Worm (Caenorhabditis elegans) whole organism, L4 larva: ENCODE measurements around the gene Y43F8B.12.

Experiments
- F44E2.7 ChIP-seq: fragments of 200-800 bp; sonication (Bioruptor generic); IDR thresholded peaks from 2 replicates; pipeline ENCODE4 v2.1.2; 2022; ENCODE audit warnings: missing genetic modification characterization, missing compliant biosample characterization
- aha-1 ChIP-seq: fragments of 150-350 bp; peaks from one replicate; lab custom pipeline; 2014; ENCODE audit warnings: missing biosample characterization, missing genetic modification characterization
- ceh-20 ChIP-seq: fragments of 200-800 bp; sonication (Bioruptor generic); IDR thresholded peaks from 2 replicates; pipeline ENCODE4 v1.3.6; 2022; ENCODE audit warnings: missing genetic modification reagents, missing genetic modification characterization, missing compliant biosample characterization
- ceh-32 ChIP-seq: sonication (generic microtip); optimal IDR thresholded peaks from 2 replicates; lab custom pipeline; 2016; ENCODE audit warnings: mild to moderate bottlenecking, missing genetic modification characterization, missing compliant biosample characterization; ENCODE audit not compliant: poor library complexity
- ceh-44 ChIP-seq: fragments of 200-800 bp; sonication (Bioruptor generic); IDR thresholded peaks from 2 replicates; pipeline ENCODE4 v1.3.6; 2022; ENCODE audit warnings: missing genetic modification reagents, missing genetic modification characterization, missing compliant biosample characterization
- ceh-62 ChIP-seq: sonication (generic microtip); optimal IDR thresholded peaks from 2 replicates; lab custom pipeline; 2017; ENCODE audit warnings: missing biosample characterization, missing genetic modification characterization
- ceh-82 ChIP-seq: sonication (generic microtip); optimal IDR thresholded peaks from 2 replicates; lab custom pipeline; 2017; ENCODE audit warnings: missing biosample characterization, missing genetic modification characterization
- daf-16 ChIP-seq, 3 experiments: sonication (generic microtip); optimal IDR thresholded peaks; 2 replicates each; lab custom pipeline; 2016 to 2017; ENCODE audit warnings: missing genetic modification characterization in 3 of 3, missing genetic modification reagents in 3 of 3, mild to moderate bottlenecking in 2 of 3, missing compliant biosample characterization in 2 of 3, missing biosample characterization in 1 of 3, moderate library complexity in 1 of 3
- dmd-6 ChIP-seq: fragments of 200-800 bp; sonication (Bioruptor generic); IDR thresholded peaks from 2 replicates; pipeline ENCODE4 v1.3.6; 2022; ENCODE audit warnings: missing genetic modification reagents, missing genetic modification characterization, missing compliant biosample characterization
- duxl-1 ChIP-seq: sonication (generic microtip); optimal IDR thresholded peaks from 2 replicates; lab custom pipeline; 2016; ENCODE audit warnings: mild to moderate bottlenecking, missing genetic modification characterization, moderate library complexity, missing compliant biosample characterization; ENCODE audit not compliant: poor library complexity
- dve-1 ChIP-seq: sonication (generic microtip); optimal IDR thresholded peaks from 2 replicates; lab custom pipeline; 2017; ENCODE audit warnings: antibody characterized with exemption, mild to moderate bottlenecking, missing genetic modification characterization, missing compliant biosample characterization; ENCODE audit not compliant: insufficient read depth
- hlh-11 ChIP-seq: fragments of 200-800 bp; sonication (Bioruptor generic); optimal IDR thresholded peaks from 2 replicates; lab custom pipeline; 2018; ENCODE audit warnings: mild to moderate bottlenecking, missing genetic modification characterization, missing compliant biosample characterization
- hlh-30 ChIP-seq: sonication (generic microtip); optimal IDR thresholded peaks from 2 replicates; lab custom pipeline; 2017; ENCODE audit warnings: antibody characterized with exemption, mild to moderate bottlenecking, missing genetic modification characterization, missing compliant biosample characterization; ENCODE audit not compliant: insufficient read depth
- lin-29 ChIP-seq: fragments of 200-800 bp; sonication (Bioruptor generic); IDR thresholded peaks from 2 replicates; pipeline ENCODE4 v1.3.6; 2022; ENCODE audit warnings: missing genetic modification reagents, missing genetic modification characterization, missing compliant biosample characterization
- lsy-2 ChIP-seq, 2 experiments: fragments of 150-350 bp in 1 of 2; sonication (generic microtip) in 1 of 2; optimal IDR thresholded peaks; 2 replicates each; lab custom pipeline; 2014 to 2017; ENCODE audit warnings: missing biosample characterization in 2 of 2, missing genetic modification characterization in 2 of 2
- mxl-3 ChIP-seq: fragments of 200-800 bp; sonication (Bioruptor generic); optimal IDR thresholded peaks from 2 replicates; lab custom pipeline; 2018; ENCODE audit warnings: mild to moderate bottlenecking, missing genetic modification characterization, missing compliant biosample characterization
- nhr-11 ChIP-seq: fragments of 150-350 bp; optimal IDR thresholded peaks from 2 replicates; lab custom pipeline; 2014; ENCODE audit warnings: missing biosample characterization, missing genetic modification characterization
- nhr-111 ChIP-seq: fragments of 200-800 bp; sonication (Bioruptor generic); optimal IDR thresholded peaks from 2 replicates; lab custom pipeline; 2018; ENCODE audit warnings: mild to moderate bottlenecking, missing genetic modification characterization, missing compliant biosample characterization
- nhr-25 ChIP-seq: sonication (generic microtip); optimal IDR thresholded peaks from 2 replicates; lab custom pipeline; 2017; ENCODE audit warnings: missing genetic modification characterization, mild to moderate bottlenecking, missing compliant biosample characterization, antibody characterized with exemption, moderate library complexity, borderline replicate concordance; ENCODE audit not compliant: insufficient read depth
- nhr-28 ChIP-seq: fragments of 150-350 bp; optimal IDR thresholded peaks from 2 replicates; lab custom pipeline; 2014; ENCODE audit warnings: missing biosample characterization, missing genetic modification characterization
- nhr-42 ChIP-seq: fragments of 200-800 bp; sonication (Bioruptor generic); IDR thresholded peaks from 2 replicates; pipeline ENCODE4 v1.3.6; 2022; ENCODE audit warnings: missing genetic modification characterization, missing compliant biosample characterization
- php-3 ChIP-seq: fragments of 200-800 bp; sonication (Bioruptor generic); IDR thresholded peaks from 2 replicates; pipeline ENCODE4 v1.3.6; 2022; ENCODE audit warnings: missing genetic modification reagents, missing genetic modification characterization, missing compliant biosample characterization
- pqm-1 ChIP-seq: sonication (generic microtip); optimal IDR thresholded peaks from 2 replicates; lab custom pipeline; 2017; ENCODE audit warnings: missing biosample characterization, missing genetic modification characterization
- sdz-12 ChIP-seq: fragments of 200-800 bp; sonication (Bioruptor generic); optimal IDR thresholded peaks from 2 replicates; lab custom pipeline; 2018; ENCODE audit warnings: mild to moderate bottlenecking, missing genetic modification characterization, missing compliant biosample characterization
- skn-1 ChIP-seq: fragments of 150-350 bp; optimal IDR thresholded peaks from 2 replicates; lab custom pipeline; 2014; ENCODE audit warnings: missing biosample characterization, missing genetic modification characterization
- zip-11 ChIP-seq: fragments of 200-800 bp; sonication (Bioruptor generic); IDR thresholded peaks from 2 replicates; pipeline ENCODE4 v1.3.6; 2022; ENCODE audit warnings: missing genetic modification characterization, missing compliant biosample characterization
- zip-2 ChIP-seq: fragments of 150-350 bp; optimal IDR thresholded peaks from 2 replicates; lab custom pipeline; 2014; ENCODE audit warnings: missing biosample characterization, missing genetic modification characterization

Gene Y43F8B.12

DNA sequence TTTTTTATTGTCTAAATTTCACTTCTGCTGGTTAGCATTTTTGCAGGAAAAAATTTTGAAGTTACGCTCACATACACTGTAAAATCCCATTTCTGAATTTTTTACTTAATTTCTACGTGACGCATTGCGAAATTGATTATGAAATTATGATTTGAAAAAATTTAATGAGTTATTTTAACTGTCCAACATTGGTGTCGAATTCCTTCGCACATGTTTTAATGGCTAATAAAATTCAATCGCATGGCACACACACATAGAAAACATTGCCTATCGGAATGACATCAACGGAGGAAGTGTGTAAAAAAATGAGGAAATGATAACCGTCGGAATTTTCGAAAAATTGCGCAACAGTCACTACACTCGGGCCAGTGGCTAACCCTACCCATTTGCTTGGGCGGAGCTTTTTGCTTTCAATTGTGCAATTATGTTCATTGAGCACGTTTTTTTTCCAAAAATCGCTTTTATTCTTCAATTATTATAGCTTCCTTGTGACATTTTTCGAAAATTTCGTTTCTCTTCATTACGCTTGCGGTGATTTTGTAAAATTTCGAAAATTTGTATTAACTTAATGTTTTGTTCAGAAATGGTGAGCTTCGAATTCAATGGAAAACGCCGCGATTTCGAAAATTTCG is 34.3 kb upstream of the Y43F8B.12 start, which contains the start of gene C25F9.16:
C25F9.16 (plus strand) TSS at position 582 of the 632 bp plus-strand sequence.
- TF ChIP-seq ceh-20 (GFP tag; lab: Robert Waterston, UW) (0 out of 2 replicates have a peak, but pooled peaks have one; percentile 26), php-3 (GFP tag; lab: Robert Waterston, UW) (peak; percentile 90), daf-16 (GFP tag; optimal IDR thresholded peaks at IDR 0.05; lab: Kevin White, UChicago) (no peak), daf-16 (tag; optimal IDR thresholded peaks at IDR 0.05; lab: Kevin White, UChicago) (peak; percentile 33), ceh-82 (tag; lab: Kevin White, UChicago) (no peak), nhr-28 (peak; percentile 24), nhr-25 (tag; lab: Kevin White, UChicago) (no peak), nhr-111 (GFP tag; lab: Kevin White, UChicago) (no peak), pqm-1 (tag; lab: Kevin White, UChicago) (peak; percentile 42), aha-1 (tag; lab: Kevin White, UChicago) (peak; percentile 72), ceh-32 (tag; lab: Kevin White, UChicago) (no peak), nhr-42 (GFP tag; lab: Robert Waterston, UW) (no peak)

- TF ChIP-seq pqm-1 (tag; lab: Kevin White, UChicago) (peak; percentile 56), nhr-28 (peak; percentile 59), mxl-3 (peak; percentile 19), hlh-30 (tag; lab: Kevin White, UChicago) (peak; percentile 20), dmd-6 (0 out of 2 replicates have a peak, but pooled peaks have one; percentile 17), sdz-12 (no peak), lin-29 (GFP tag; lab: Robert Waterston, UW) (no peak), hlh-11 (tag; lab: Kevin White, UChicago) (peak; percentile 12), daf-16 (GFP tag; optimal IDR thresholded peaks at IDR 0.05; lab: Kevin White, UChicago) (no peak), daf-16 (tag; optimal IDR thresholded peaks at IDR 0.05; lab: Kevin White, UChicago) (peak; percentile 17)
Observed at ce11 chrV:19436307-19436706, 31.9 kb upstream of the Y43F8B.12 start, which contains the start of gene C25F9.14. C25F9.14 (plus strand) TSS chrV:19436484.

DNA sequence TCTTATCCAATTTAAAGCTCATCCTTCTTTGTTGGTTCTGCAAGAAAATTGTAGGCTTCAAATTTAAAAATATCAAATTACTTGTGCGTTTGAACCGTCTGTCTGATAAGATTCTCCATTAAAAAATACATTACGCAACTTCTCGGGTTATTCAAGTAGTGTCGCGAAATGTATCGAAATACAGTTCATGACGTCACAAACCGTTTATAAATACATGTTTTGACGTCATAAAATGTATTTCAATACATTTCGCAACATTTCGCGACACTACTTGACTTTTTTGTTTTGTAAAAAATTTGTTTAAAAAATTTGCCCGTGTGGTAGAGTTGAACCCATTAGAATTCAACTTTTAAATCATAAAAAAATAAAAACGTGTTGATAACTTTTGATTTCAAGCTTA is 24.6 kb upstream of the Y43F8B.12 start:
- TF ChIP-seq lsy-2 (tag; optimal IDR thresholded peaks at IDR 0.05; lab: Kevin White, UChicago) = peak in 1 of 2 experiments; percentile 4
- no peak for TF ChIP-seq F44E2.7
- peak; percentile 34 for TF ChIP-seq nhr-28
- TF ChIP-seq duxl-1 (tag; lab: Kevin White, UChicago) = no peak
- TF ChIP-seq daf-16 (GFP tag; optimal IDR thresholded peaks at IDR 0.05; lab: Kevin White, UChicago) = no peak
- peak; percentile 72 for TF ChIP-seq daf-16 (tag; optimal IDR thresholded peaks at IDR 0.05; lab: Kevin White, UChicago)
- TF ChIP-seq dve-1 = peak; percentile 27

- peak; percentile 72 for TF ChIP-seq php-3 (GFP tag; lab: Robert Waterston, UW)
- no peak for TF ChIP-seq daf-16 (GFP tag; optimal IDR thresholded peaks at IDR 0.05; lab: Kevin White, UChicago)
- peak; percentile 71 for TF ChIP-seq daf-16 (tag; optimal IDR thresholded peaks at IDR 0.05; lab: Kevin White, UChicago)
- no peak for TF ChIP-seq ceh-44
- peak; percentile 49 for TF ChIP-seq nhr-28
- peak; percentile 79 for TF ChIP-seq pqm-1 (tag; lab: Kevin White, UChicago)
- peak; percentile 27; the same call in 1 of the 2 replicates for TF ChIP-seq dmd-6
- TF ChIP-seq lsy-2 (tag; optimal IDR thresholded peaks at IDR 0.05; lab: Kevin White, UChicago) = peak in 1 of 2 experiments; percentile 5
- no peak for TF ChIP-seq ceh-62 (tag; lab: Kevin White, UChicago)
- peak; percentile 22 for TF ChIP-seq hlh-30 (tag; lab: Kevin White, UChicago)
- no peak for TF ChIP-seq skn-1 (tag; lab: Kevin White, UChicago)
- TF ChIP-seq zip-11 (GFP tag; lab: Robert Waterston, UW) = no peak
- no peak for TF ChIP-seq nhr-11 (tag; lab: Kevin White, UChicago)
- peak; percentile 66 for TF ChIP-seq dve-1
Observed at ce11 chrV:19445442-19445841, 22.7 kb upstream of the Y43F8B.12 start, which contains the start of gene M04C3.1. M04C3.1 (minus strand) TSS chrV:19445605.

DNA sequence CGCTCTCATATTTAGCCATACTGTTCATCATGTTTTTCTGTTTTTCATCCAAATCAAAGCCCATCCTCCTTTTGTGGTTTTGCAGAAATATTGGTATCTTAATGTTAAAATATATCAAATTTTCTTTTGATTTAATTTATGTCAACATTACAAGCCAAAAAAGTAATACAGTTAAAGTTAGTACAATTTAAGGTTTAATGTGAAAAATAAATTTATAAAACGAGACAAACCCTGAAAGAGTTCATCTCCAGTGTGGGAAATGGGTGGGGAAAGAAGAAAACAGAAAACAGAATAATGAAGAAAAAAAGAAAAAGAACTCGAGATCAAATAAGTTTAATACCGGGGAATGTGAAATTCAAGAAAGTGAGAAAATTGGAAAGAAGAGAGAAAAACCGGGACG is 19.4 kb upstream of the Y43F8B.12 start, which contains the start of gene M04C3.2:
M04C3.2 (minus strand) TSS at position 101 of the 400 bp plus-strand sequence.
- no peak for TF ChIP-seq zip-2
- TF ChIP-seq nhr-111 (GFP tag; lab: Kevin White, UChicago) = no peak
